Worm (Caenorhabditis elegans) whole organism, mixed stage, embryonic: Measurements from ENCODE around the gene sir-2.2.

ENCODE experiments used
- blmp-1 ChIP-seq: fragments of 150-350 bp; optimal IDR thresholded peaks from 2 replicates; lab custom pipeline; 2014; ENCODE audit warnings: missing biosample characterization, missing genetic modification characterization
- elt-3 ChIP-seq: fragments of 150-350 bp; optimal IDR thresholded peaks from 2 replicates; lab custom pipeline; 2014; ENCODE audit warnings: missing biosample characterization, missing genetic modification characterization
- lin-13 ChIP-seq: fragments of 150-350 bp; optimal IDR thresholded peaks from 2 replicates; lab custom pipeline; 2014; ENCODE audit warnings: missing biosample characterization, missing genetic modification characterization
- nhr-12 ChIP-seq: fragments of 150-350 bp; optimal IDR thresholded peaks from 2 replicates; lab custom pipeline; 2014; ENCODE audit warnings: missing biosample characterization, missing genetic modification characterization
- nhr-237 ChIP-seq: fragments of 150-350 bp; optimal IDR thresholded peaks from 2 replicates; lab custom pipeline; 2014; ENCODE audit warnings: missing biosample characterization, missing genetic modification characterization
- pha-4 ChIP-seq: fragments of 150-350 bp; optimal IDR thresholded peaks from 2 replicates; lab custom pipeline; 2018; ENCODE audit warnings: missing biosample characterization, missing genetic modification reagents, missing genetic modification characterization
- snpc-4 ChIP-seq: fragments of 150-350 bp; optimal IDR thresholded peaks from 2 replicates; lab custom pipeline; 2014; ENCODE audit warnings: missing biosample characterization, missing genetic modification characterization
- unc-39 ChIP-seq: fragments of 150-350 bp; optimal IDR thresholded peaks from 2 replicates; lab custom pipeline; 2014; ENCODE audit warnings: missing biosample characterization, missing genetic modification characterization
- ztf-11 ChIP-seq: fragments of 150-350 bp; optimal IDR thresholded peaks from 2 replicates; lab custom pipeline; 2014; ENCODE audit warnings: missing biosample characterization, missing genetic modification characterization

- TF ChIP-seq snpc-4 (tag; lab: Kevin White, UChicago) (no peak), pha-4 (no peak), unc-39 (tag; lab: Kevin White, UChicago) (no peak), nhr-237 (no peak), nhr-12 (tag; lab: Kevin White, UChicago) (no peak), blmp-1 (tag; lab: Kevin White, UChicago) (no peak), ztf-11 (no peak), elt-3 (tag; lab: Kevin White, UChicago) (no peak), lin-13 (no peak)
Observed at ce11 chrX:13362486-13362885, 34.6 kb downstream of the sir-2.2 start, which contains the start of gene C49F8.15.
